Worm (Caenorhabditis elegans) whole organism, young adult: ENCODE results near the gene C08F1.12.

Experiments
- B0019.2 ChIP-seq: fragments of 200-800 bp; sonication (Bioruptor generic); conservative IDR thresholded peaks from 2 replicates; pipeline ENCODE4 v1.3.6; 2022; ENCODE audit warnings: missing genetic modification reagents, missing genetic modification characterization, missing compliant biosample characterization
- D2030.7 ChIP-seq: fragments of 200-800 bp; sonication (Bioruptor generic); IDR thresholded peaks from 2 replicates; pipeline ENCODE4 v1.3.6; 2022; ENCODE audit warnings: missing genetic modification reagents, missing genetic modification characterization, missing compliant biosample characterization
- F49E8.2 ChIP-seq: sonication (generic microtip); optimal IDR thresholded peaks from 3 replicates; lab custom pipeline; 2017; ENCODE audit warnings: missing genetic modification characterization, mild to moderate bottlenecking, missing compliant biosample characterization, antibody characterized with exemption, moderate library complexity; ENCODE audit not compliant: insufficient read depth
- Y56A3A.18 ChIP-seq: fragments of 200-800 bp; sonication (Bioruptor generic); IDR thresholded peaks from 2 replicates; pipeline ENCODE4 v1.3.6; 2022; ENCODE audit warnings: missing genetic modification reagents, missing genetic modification characterization, missing compliant biosample characterization
- akir-1 ChIP-seq: fragments of 200-800 bp; sonication (Bioruptor generic); optimal IDR thresholded peaks from 2 replicates; lab custom pipeline; 2018; ENCODE audit warnings: mild to moderate bottlenecking, missing genetic modification characterization, moderate library complexity, missing compliant biosample characterization
- hmg-20 ChIP-seq: fragments of 200-800 bp; sonication (Bioruptor generic); IDR thresholded peaks from 2 replicates; pipeline ENCODE4 v1.3.6; 2022; ENCODE audit warnings: missing genetic modification reagents, missing genetic modification characterization, missing compliant biosample characterization
- nfya-1 ChIP-seq: sonication (generic microtip); optimal IDR thresholded peaks from 2 replicates; lab custom pipeline; 2017; ENCODE audit warnings: antibody characterized with exemption, missing compliant biosample characterization, missing genetic modification characterization, borderline replicate concordance; ENCODE audit not compliant: insufficient read depth
- nhr-120 ChIP-seq: fragments of 200-800 bp; sonication (Bioruptor generic); IDR thresholded peaks from 2 replicates; pipeline ENCODE4 v1.3.6; 2022; ENCODE audit warnings: missing genetic modification characterization, missing compliant biosample characterization
- pha-4 ChIP-seq: fragments of 150-350 bp; sonication (generic microtip); optimal IDR thresholded peaks from 2 replicates; lab custom pipeline; 2014; ENCODE audit warnings: missing biosample characterization, missing genetic modification reagents, missing genetic modification characterization
- rcor-1 ChIP-seq: fragments of 200-800 bp; sonication (Bioruptor generic); IDR thresholded peaks from 2 replicates; pipeline ENCODE4 v1.3.6; 2022; ENCODE audit warnings: missing genetic modification reagents, missing genetic modification characterization, missing compliant biosample characterization
- rpc-1 ChIP-seq, 2 experiments: fragments of 150-350 bp in 1 of 2; sonication (generic microtip) in 1 of 2; optimal IDR thresholded peaks; 2 replicates each; lab custom pipeline; 2014 to 2018; ENCODE audit warnings: missing biosample characterization in 1 of 2, missing genetic modification characterization in 1 of 2, missing genetic modification reagents in 1 of 2, missing genotype in 1 of 2
- ztf-22 ChIP-seq: fragments of 200-800 bp; sonication (Bioruptor generic); optimal IDR thresholded peaks from 2 replicates; lab custom pipeline; 2018; ENCODE audit warnings: mild to moderate bottlenecking, missing genetic modification characterization, moderate library complexity, missing compliant biosample characterization

DNA sequence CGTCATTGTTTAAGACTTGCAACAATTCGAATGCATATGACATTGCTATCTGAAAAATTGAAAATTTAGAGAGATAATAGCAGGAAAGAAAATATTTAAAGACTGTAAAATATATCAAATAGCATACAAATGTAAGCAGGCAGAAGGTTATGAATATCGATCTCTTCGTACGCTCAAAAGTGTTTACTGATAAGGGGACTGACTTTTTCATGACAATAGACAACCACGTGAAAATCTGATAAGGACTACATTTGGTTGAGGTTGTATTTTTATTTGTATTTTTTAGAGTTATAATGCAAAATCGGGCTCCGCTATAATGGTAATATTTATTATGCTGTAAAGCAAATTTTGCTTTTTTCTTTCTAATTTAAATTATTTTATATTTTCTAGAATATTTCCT lies 36.6 kb upstream of the C08F1.12 start, which contains the start of the genes C52E2.5 and C52E2.4:
- no peak for TF ChIP-seq hmg-20 (GFP tag; lab: Robert Waterston, UW)
- TF ChIP-seq akir-1 (GFP tag; lab: Kevin White, UChicago): no peak
- no peak for TF ChIP-seq nfya-1 (tag; lab: Kevin White, UChicago)
- no peak for TF ChIP-seq ztf-22
- TF ChIP-seq Y56A3A.18 (GFP tag; lab: Robert Waterston, UW): no peak
- no peak for TF ChIP-seq rpc-1 (optimal IDR thresholded peaks at IDR 0.05; lab: Kevin White, UChicago)
- no peak for TF ChIP-seq rpc-1 (tag; optimal IDR thresholded peaks at IDR 0.05; lab: Kevin White, UChicago)
- no peak for TF ChIP-seq D2030.7
- no peak for TF ChIP-seq F49E8.2 (tag; lab: Kevin White, UChicago)
- no peak for TF ChIP-seq nhr-120 (GFP tag; lab: Robert Waterston, UW)
- TF ChIP-seq pha-4 (tag; lab: Kevin White, UChicago): no peak
- no peak for TF ChIP-seq B0019.2
- TF ChIP-seq rcor-1: no peak
